Worm (Caenorhabditis elegans) whole organism, mixed stage, embryonic: ENCODE measurements around the gene ZK1307.9.

Experiments used
- blmp-1 ChIP-seq: fragments of 150-350 bp; optimal IDR thresholded peaks from 2 replicates; lab custom pipeline; 2014; ENCODE audit warnings: missing biosample characterization, missing genetic modification characterization
- ceh-39 ChIP-seq: fragments of 150-350 bp; optimal IDR thresholded peaks from 2 replicates; lab custom pipeline; 2014; ENCODE audit warnings: missing biosample characterization, missing genetic modification characterization
- ces-1 ChIP-seq: fragments of 150-350 bp; optimal IDR thresholded peaks from 2 replicates; lab custom pipeline; 2014; ENCODE audit warnings: missing biosample characterization, missing genetic modification reagents, missing genetic modification characterization
- drap-1 ChIP-seq: fragments of 200-800 bp; sonication (Bioruptor generic); optimal IDR thresholded peaks from 3 replicates; lab custom pipeline; 2018; ENCODE audit warnings: mild to moderate bottlenecking, missing genetic modification characterization, missing compliant biosample characterization
- elt-3 ChIP-seq: fragments of 150-350 bp; optimal IDR thresholded peaks from 2 replicates; lab custom pipeline; 2014; ENCODE audit warnings: missing biosample characterization, missing genetic modification characterization
- lsy-2 ChIP-seq: fragments of 150-350 bp; optimal IDR thresholded peaks from 2 replicates; lab custom pipeline; 2014; ENCODE audit warnings: missing biosample characterization, missing genetic modification characterization
- nhr-2 ChIP-seq: fragments of 150-350 bp; optimal IDR thresholded peaks from 2 replicates; lab custom pipeline; 2014; ENCODE audit warnings: missing biosample characterization, missing genetic modification characterization
- nhr-28 ChIP-seq: fragments of 150-350 bp; optimal IDR thresholded peaks from 2 replicates; lab custom pipeline; 2014; ENCODE audit warnings: missing biosample characterization, missing genetic modification characterization
- sptf-1 ChIP-seq: sonication (generic microtip); optimal IDR thresholded peaks from 2 replicates; lab custom pipeline; 2017; ENCODE audit warnings: mild to moderate bottlenecking, missing genetic modification characterization, moderate library complexity, missing compliant biosample characterization
- unc-120 ChIP-seq: sonication (generic microtip); optimal IDR thresholded peaks from 2 replicates; lab custom pipeline; 2017; ENCODE audit warnings: missing genetic modification characterization, missing compliant biosample characterization; ENCODE audit not compliant: poor library complexity, severe bottlenecking
- unc-39 ChIP-seq: fragments of 150-350 bp; optimal IDR thresholded peaks from 2 replicates; lab custom pipeline; 2014; ENCODE audit warnings: missing biosample characterization, missing genetic modification characterization
- unc-62 ChIP-seq: fragments of 150-350 bp; optimal IDR thresholded peaks from 2 replicates; lab custom pipeline; 2014; ENCODE audit warnings: missing biosample characterization, missing genetic modification reagents, missing genetic modification characterization
- zip-8 ChIP-seq: fragments of 150-350 bp; optimal IDR thresholded peaks from 2 replicates; lab custom pipeline; 2014; ENCODE audit warnings: missing biosample characterization, missing genetic modification characterization

ce11 chrII:9690067-9690632 lies 40.9 kb downstream of the ZK1307.9 start:
- TF ChIP-seq elt-3 (tag; lab: Kevin White, UChicago) = no peak
- TF ChIP-seq unc-39 (tag; lab: Kevin White, UChicago) = no peak
- TF ChIP-seq sptf-1 (tag; lab: Kevin White, UChicago) = no peak
- TF ChIP-seq unc-120 (tag; lab: Kevin White, UChicago) = no peak
- peak; percentile 48 for TF ChIP-seq ces-1
- no peak for TF ChIP-seq zip-8
- TF ChIP-seq nhr-2 (tag; lab: Kevin White, UChicago) = no peak
- no peak for TF ChIP-seq blmp-1 (tag; lab: Kevin White, UChicago)
- no peak for TF ChIP-seq lsy-2
- TF ChIP-seq unc-62 = no peak
- no peak for TF ChIP-seq ceh-39 (tag; lab: Kevin White, UChicago)
- no peak for TF ChIP-seq drap-1 (GFP tag; lab: Kevin White, UChicago)
- no peak for TF ChIP-seq nhr-28
